Worm (Caenorhabditis elegans) whole organism, L3 larva: Measurements from ENCODE around the gene C47E8.9.

Experiments used
- R02D3.7 ChIP-seq: fragments of 150-350 bp; optimal IDR thresholded peaks from 2 replicates; lab custom pipeline; 2014; ENCODE audit warnings: missing biosample characterization, missing genetic modification characterization
- ZK546.5 ChIP-seq: sonication (generic microtip); optimal IDR thresholded peaks from 2 replicates; lab custom pipeline; 2017; ENCODE audit warnings: missing biosample characterization, missing genetic modification characterization
- elt-3 ChIP-seq, 3 experiments: fragments of 150-350 bp in 1 of 3; sonication (generic microtip) in 2 of 3; optimal IDR thresholded peaks; 2 replicates in 2 of 3; 4 replicates in 1 of 3; lab custom pipeline; 2014 to 2017; ENCODE audit warnings: missing biosample characterization in 3 of 3, missing genetic modification characterization in 3 of 3
- nfya-1 ChIP-seq: sonication (generic microtip); optimal IDR thresholded peaks from 2 replicates; lab custom pipeline; 2017; ENCODE audit warnings: missing genetic modification characterization, mild to moderate bottlenecking, missing compliant biosample characterization, antibody characterized with exemption, moderate library complexity; ENCODE audit not compliant: insufficient read depth
- nhr-77 ChIP-seq: fragments of 150-350 bp; optimal IDR thresholded peaks from 2 replicates; lab custom pipeline; 2014; ENCODE audit warnings: missing biosample characterization, missing genetic modification characterization
- unc-62 ChIP-seq: fragments of 150-350 bp; sonication (generic microtip); optimal IDR thresholded peaks from 4 replicates; lab custom pipeline; 2014; ENCODE audit warnings: missing biosample characterization, missing genetic modification reagents, missing genetic modification characterization
- ztf-11 ChIP-seq: fragments of 150-350 bp; optimal IDR thresholded peaks from 2 replicates; lab custom pipeline; 2014; ENCODE audit warnings: missing biosample characterization, missing genetic modification characterization

DNA sequence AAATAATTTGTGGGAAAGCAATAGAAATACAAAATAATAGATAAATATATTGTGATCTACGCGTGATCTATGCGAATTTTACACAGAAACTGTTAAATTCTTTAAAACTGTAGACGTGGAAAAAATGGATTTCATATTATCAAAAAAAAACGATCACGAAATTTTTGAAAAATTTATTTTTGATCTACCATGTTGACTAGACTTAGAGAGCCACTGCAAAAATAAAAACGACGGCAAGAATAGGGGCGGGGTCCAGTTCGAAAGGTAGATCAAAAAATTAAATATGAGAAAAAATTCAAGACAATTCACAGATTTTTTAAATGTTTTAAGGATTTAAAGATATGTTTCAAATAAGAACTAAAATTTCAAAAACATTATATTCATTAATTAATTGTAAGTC is 25.0 kb upstream of the C47E8.9 start:
- TF ChIP-seq ZK546.5 (tag; lab: Kevin White, UChicago) (no peak), unc-62 (GFP tag; lab: Kevin White, UChicago) (no peak), R02D3.7 (no peak), elt-3 (tag; optimal IDR thresholded peaks at IDR 0.05; lab: Kevin White, UChicago) (no peak), ztf-11 (no peak), nhr-77 (tag; lab: Kevin White, UChicago) (no peak), nfya-1 (tag; lab: Kevin White, UChicago) (no peak)
